Fruit fly (Drosophila melanogaster) whole organism, wandering third instar larva: ENCODE results near the gene Targ3.

Experiments used
- CG9705 ChIP-seq: fragments of 200-800 bp; sonication (Bioruptor generic); optimal IDR thresholded peaks from 2 replicates; lab custom pipeline; 2018; ENCODE audit warnings: missing biosample characterization, mild to moderate bottlenecking, missing genetic modification characterization
- Dif ChIP-seq: fragments of 200-275, 200-300 bp; sonication (Bioruptor generic); optimal IDR thresholded peaks from 2 replicates; lab custom pipeline; 2018; ENCODE audit warnings: missing biosample characterization, missing genetic modification characterization; ENCODE audit not compliant: partially characterized antibody
- GATAd ChIP-seq: sonication (Bioruptor generic); optimal IDR thresholded peaks from 2 replicates; lab custom pipeline; 2016; ENCODE audit warnings: missing biosample characterization, missing genetic modification characterization
- Hnf4 ChIP-seq: fragments of 200-800 bp; sonication (Bioruptor generic); optimal IDR thresholded peaks from 2 replicates; lab custom pipeline; 2016; ENCODE audit warnings: missing biosample characterization, mild to moderate bottlenecking, missing genetic modification characterization
- Hr78 ChIP-seq: fragments of >200 bp; optimal IDR thresholded peaks from 2 replicates; lab custom pipeline; 2017; ENCODE audit warnings: missing biosample characterization, missing genetic modification characterization
- Myc ChIP-seq: fragments of >200 bp; optimal IDR thresholded peaks from 2 replicates; lab custom pipeline; 2017
- N ChIP-seq: fragments of >200 bp; optimal IDR thresholded peaks from 2 replicates; lab custom pipeline; 2018; ENCODE audit warnings: missing biosample characterization, missing external identifiers, missing genetic modification characterization
- br ChIP-seq: fragments of 200-800 bp; sonication (Bioruptor generic); optimal IDR thresholded peaks from 2 replicates; lab custom pipeline; 2016; ENCODE audit warnings: missing biosample characterization, missing genetic modification characterization
- dmrt93B ChIP-seq: fragments of 200-800 bp; sonication (Bioruptor generic); optimal IDR thresholded peaks from 2 replicates; lab custom pipeline; 2018; ENCODE audit warnings: missing biosample characterization, mild to moderate bottlenecking, missing genetic modification characterization
- h ChIP-seq: fragments of 200-800 bp; sonication (Bioruptor generic); optimal IDR thresholded peaks from 3 replicates; lab custom pipeline; 2016; ENCODE audit warnings: missing biosample characterization, mild to moderate bottlenecking, missing genetic modification characterization
- pan ChIP-seq: fragments of >200 bp; optimal IDR thresholded peaks from 2 replicates; lab custom pipeline; 2017
- psq ChIP-seq: fragments of 200-800 bp; sonication (Bioruptor generic); optimal IDR thresholded peaks from 3 replicates; lab custom pipeline; 2017; ENCODE audit warnings: missing biosample characterization, mild to moderate bottlenecking, missing genetic modification characterization, moderate library complexity
- tai ChIP-seq: sonication (Bioruptor generic); optimal IDR thresholded peaks from 2 replicates; lab custom pipeline; 2016; ENCODE audit warnings: missing biosample characterization, missing genetic modification characterization
- usp ChIP-seq: fragments of >200 bp; optimal IDR thresholded peaks from 2 replicates; lab custom pipeline; 2017; ENCODE audit warnings: missing biosample characterization, missing genetic modification characterization

DNA sequence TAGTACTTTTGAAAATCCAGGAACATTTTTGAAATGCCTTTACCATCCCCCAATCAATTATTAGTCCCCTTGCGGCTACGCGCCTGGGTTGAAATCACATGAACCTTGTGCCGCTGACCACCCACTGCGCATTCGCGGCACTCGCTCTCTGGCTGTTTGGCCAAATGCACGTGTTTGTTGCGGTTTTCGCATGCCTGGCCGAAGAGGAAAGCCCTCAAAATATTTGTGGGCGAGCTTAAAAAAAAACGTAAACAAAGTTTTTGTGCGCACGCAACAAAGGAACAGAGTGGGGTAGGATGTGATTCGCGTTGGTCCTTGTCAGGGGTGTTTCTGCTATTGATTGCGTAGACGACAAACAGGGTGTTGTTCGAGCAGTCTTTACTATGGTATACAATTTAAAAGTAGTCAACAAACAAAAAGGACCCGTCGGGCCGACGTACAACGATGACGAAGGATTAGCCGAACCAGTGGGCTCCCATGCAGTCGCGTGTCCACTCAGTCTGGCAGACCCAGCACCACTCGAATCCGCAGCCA, 2.2 kb upstream of the Targ3 start:
- no peak for TF ChIP-seq pan (lab: Kevin White, UChicago)
- no peak for TF ChIP-seq br (GFP tag; lab: Kevin White, UChicago)
- no peak for TF ChIP-seq h (GFP tag; lab: Kevin White, UChicago)
- no peak for TF ChIP-seq psq (GFP tag; lab: Kevin White, UChicago)
- no peak for TF ChIP-seq Hnf4 (GFP tag; lab: Kevin White, UChicago)
- no peak for TF ChIP-seq GATAd (GFP tag; lab: Kevin White, UChicago)
- no peak for TF ChIP-seq tai (GFP tag; lab: Kevin White, UChicago)
- TF ChIP-seq Myc (lab: Kevin White, UChicago): no peak
- TF ChIP-seq usp (GFP tag; lab: Kevin White, UChicago): no peak
- TF ChIP-seq Dif (GFP tag; lab: Kevin White, UChicago): no peak
- TF ChIP-seq CG9705 (GFP tag; lab: Kevin White, UChicago): no peak
- no peak for TF ChIP-seq dmrt93B (GFP tag; lab: Kevin White, UChicago)
- no peak for TF ChIP-seq N (GFP tag; lab: Kevin White, UChicago)
- no peak for TF ChIP-seq Hr78 (GFP tag; lab: Kevin White, UChicago)
